Fruit fly (Drosophila melanogaster) Kc167 (cell line): ENCODE measurements around the gene Pp2A-29B.

Experiments used
- Sin3A ChIP-seq: fragments of >200 bp; optimal IDR thresholded peaks from 2 replicates; lab custom pipeline; 2018; ENCODE audit warnings: missing external identifiers
- h ChIP-seq: fragments of >200 bp; optimal IDR thresholded peaks from 3 replicates; lab custom pipeline; 2018; ENCODE audit warnings: missing external identifiers
- psq ChIP-seq: fragments of >200 bp; optimal IDR thresholded peaks from 2 replicates; lab custom pipeline; 2017; ENCODE audit warnings: missing external identifiers

DNA sequence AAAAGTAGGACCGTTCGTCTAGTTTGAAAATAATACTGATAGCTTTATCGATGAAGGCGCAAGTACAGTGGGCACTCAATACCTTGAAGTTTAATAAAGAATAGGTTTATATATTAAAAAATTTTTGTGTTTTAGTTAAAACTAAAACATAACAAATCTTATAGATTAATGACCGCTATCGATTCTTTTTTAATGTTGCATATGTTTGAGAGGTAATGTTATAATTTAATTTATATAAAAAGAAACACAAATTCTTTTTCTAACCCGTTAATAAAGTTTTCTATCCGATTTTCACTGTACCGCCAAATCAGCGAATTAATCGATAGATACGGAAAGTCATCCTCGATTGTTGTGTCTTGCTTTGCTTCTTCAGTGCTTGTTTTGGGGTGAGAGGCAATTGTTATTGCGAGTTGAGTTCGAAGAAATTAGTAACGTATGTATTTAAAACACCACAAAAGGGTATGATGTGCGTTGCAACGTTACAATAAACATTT lies 18.3 kb downstream of the Pp2A-29B start, which contains the start of the genes Dad1 and CG13384:
- TF ChIP-seq psq (lab: Kevin White, UChicago) (no peak), Sin3A (lab: Kevin White, UChicago) (no peak), h (lab: Kevin White, UChicago) (no peak)
